Worm (Caenorhabditis elegans) whole organism, L4 larva: ENCODE data around the gene T01C8.2.

ENCODE experiments used
- ama-1 ChIP-seq: fragments of 150-350 bp; optimal IDR thresholded peaks from 2 replicates; lab custom pipeline; 2014; ENCODE audit warnings: inconsistent platforms, mixed read lengths
- ceh-44 ChIP-seq: fragments of 200-800 bp; sonication (Bioruptor generic); IDR thresholded peaks from 2 replicates; pipeline ENCODE4 v1.3.6; 2022; ENCODE audit warnings: missing genetic modification reagents, missing genetic modification characterization, missing compliant biosample characterization
- lir-3 ChIP-seq: sonication (generic microtip); optimal IDR thresholded peaks from 2 replicates; lab custom pipeline; 2016; ENCODE audit warnings: mild to moderate bottlenecking, missing genetic modification characterization, missing compliant biosample characterization
- nhr-111 ChIP-seq: fragments of 200-800 bp; sonication (Bioruptor generic); optimal IDR thresholded peaks from 2 replicates; lab custom pipeline; 2018; ENCODE audit warnings: mild to moderate bottlenecking, missing genetic modification characterization, missing compliant biosample characterization
- set-16 ChIP-seq: fragments of 200-800 bp; sonication (Bioruptor generic); IDR thresholded peaks from 2 replicates; pipeline ENCODE4 v1.3.6; 2022; ENCODE audit warnings: missing genetic modification reagents, missing genetic modification characterization, missing compliant biosample characterization
- tra-1 ChIP-seq: fragments of 200-800 bp; sonication (Bioruptor generic); IDR thresholded peaks from 2 replicates; pipeline ENCODE4 v1.3.6; 2022; ENCODE audit warnings: missing genetic modification reagents, missing genetic modification characterization, missing compliant biosample characterization
- unc-62 ChIP-seq, 3 experiments: fragments of 150-350 bp in 1 of 3; sonication (generic microtip); optimal IDR thresholded peaks in 2 of 3; peaks in 1 of 3; 1 replicate in 1 of 3; 2 replicates in 2 of 3; lab custom pipeline; 2014 to 2017; ENCODE audit warnings: missing biosample characterization in 3 of 3, missing genetic modification characterization in 3 of 3, missing genetic modification reagents in 3 of 3, missing genotype in 1 of 3

ce11 chrX:16818271-16818670 is 32.0 kb downstream of the T01C8.2 start:
- no peak for TF ChIP-seq unc-62 (GFP tag; optimal IDR thresholded peaks at IDR 0.05 in 1 of 2; lab: Kevin White, UChicago)
- no peak for TF ChIP-seq unc-62 (tag; optimal IDR thresholded peaks at IDR 0.05; lab: Kevin White, UChicago)
- TF ChIP-seq set-16: no peak
- no peak for TF ChIP-seq ama-1 (lab: Kevin White, UChicago)
- TF ChIP-seq ceh-44: no peak
- TF ChIP-seq tra-1 (GFP tag; lab: Robert Waterston, UW): no peak
- no peak for TF ChIP-seq nhr-111 (GFP tag; lab: Kevin White, UChicago)
- no peak for TF ChIP-seq lir-3 (tag; lab: Kevin White, UChicago)
